Fruit fly (Drosophila melanogaster) whole organism: ENCODE results near the gene Dtwd2.

Source experiments
- CG8478 ChIP-seq: fragments of >200 bp; optimal IDR thresholded peaks from 2 replicates; lab custom pipeline; 2018; ENCODE audit warnings: inconsistent platforms
- Dll ChIP-seq: fragments of >200 bp; optimal IDR thresholded peaks from 2 replicates; lab custom pipeline; 2017
- EcR ChIP-seq, 2 experiments: fragments of >200 bp; optimal IDR thresholded peaks; 2 replicates each; lab custom pipeline; 2017; ENCODE audit warnings: missing biosample characterization in 2 of 2, missing genetic modification characterization in 2 of 2, missing genetic modification reagents in 2 of 2
- pan ChIP-seq: fragments of >200 bp; optimal IDR thresholded peaks from 2 replicates; lab custom pipeline; 2017
- psq ChIP-seq: fragments of >200 bp; optimal IDR thresholded peaks from 2 replicates; lab custom pipeline; 2017
- usp ChIP-seq: fragments of >200 bp; optimal IDR thresholded peaks from 2 replicates; lab custom pipeline; 2017; ENCODE audit warnings: missing biosample characterization, missing genetic modification characterization, mixed read lengths

Gene Dtwd2

DNA sequence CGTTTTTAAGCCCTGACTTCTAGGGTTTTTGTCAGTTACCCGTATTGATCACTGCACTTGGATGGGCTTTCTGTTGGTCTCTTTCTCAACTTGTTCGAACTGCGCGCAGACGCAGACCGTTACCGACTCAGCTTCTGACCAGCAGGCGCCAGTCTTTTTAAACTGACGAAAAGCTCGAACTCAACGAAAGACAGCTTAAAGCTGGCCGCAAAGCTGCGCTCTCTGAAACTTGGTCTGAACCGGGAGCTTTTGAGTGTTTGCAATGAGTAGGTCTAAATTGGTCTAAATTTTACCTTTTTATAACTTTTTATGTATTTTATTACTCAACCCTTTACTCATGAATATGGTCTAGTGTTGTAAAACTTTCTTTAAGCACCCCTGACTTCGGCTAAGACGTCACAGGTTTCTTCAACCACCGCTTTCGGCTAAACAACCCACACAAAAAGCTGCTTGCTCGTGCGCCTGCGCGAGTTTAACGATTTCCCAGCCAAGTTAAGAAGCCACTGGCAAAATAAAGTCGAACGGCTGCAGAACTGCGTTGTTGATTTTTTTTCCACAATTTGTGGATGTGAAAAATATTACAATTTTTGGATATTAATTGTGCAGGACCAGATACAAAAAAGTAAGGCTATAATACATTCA is 16.1 kb downstream of the Dtwd2 start, which contains the start of the genes Gld and Syt4:
TSS of gene Gld (minus strand) at position 137 of the 642 bp plus-strand sequence.
TSS of gene Syt4 (plus strand) at position 499 of the 642 bp plus-strand sequence.
- TF ChIP-seq pan (lab: Kevin White, UChicago): no peak
- no peak for TF ChIP-seq CG8478 (lab: Kevin White, UChicago)
- TF ChIP-seq usp: no peak
- no peak for TF ChIP-seq Dll (lab: Kevin White, UChicago)

dm6 chr3R:7274973-7275525 is 25.5 kb downstream of the Dtwd2 start:
- TF ChIP-seq CG8478 (lab: Kevin White, UChicago) (no peak), EcR (GFP tag; optimal IDR thresholded peaks at IDR 0.05; lab: Kevin White, UChicago) (no peak), psq (lab: Kevin White, UChicago) (no peak), pan (lab: Kevin White, UChicago) (no peak), Dll (lab: Kevin White, UChicago) (no peak), usp (no peak)

DNA sequence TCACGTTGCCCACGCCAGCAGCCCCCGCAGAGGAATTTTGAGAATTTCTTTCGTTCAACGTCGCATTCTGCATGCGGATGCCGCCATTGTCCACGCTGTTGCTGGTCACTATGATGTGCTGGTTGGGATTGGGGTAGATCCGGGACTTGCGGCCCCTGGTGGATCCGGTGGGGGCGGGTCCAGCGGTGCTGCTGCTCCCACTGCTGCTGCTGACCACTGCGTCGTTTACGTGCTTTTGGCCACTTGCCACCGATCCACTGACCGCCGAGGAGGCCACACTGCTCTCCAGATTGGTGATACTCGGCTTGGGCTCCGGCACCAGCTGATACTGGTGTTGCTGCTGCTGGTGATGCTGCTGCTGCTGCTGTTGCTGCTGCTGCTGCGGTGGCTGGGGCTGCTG is 27.2 kb downstream of the Dtwd2 start:
- no peak for TF ChIP-seq EcR (GFP tag; optimal IDR thresholded peaks at IDR 0.05; lab: Kevin White, UChicago)
- no peak for TF ChIP-seq psq (lab: Kevin White, UChicago)
- TF ChIP-seq CG8478 (lab: Kevin White, UChicago): no peak
- TF ChIP-seq usp: no peak
- no peak for TF ChIP-seq Dll (lab: Kevin White, UChicago)
- TF ChIP-seq pan (lab: Kevin White, UChicago): no peak

- TF ChIP-seq usp (no peak), Dll (lab: Kevin White, UChicago) (no peak), psq (lab: Kevin White, UChicago) (no peak), pan (lab: Kevin White, UChicago) (no peak), CG8478 (lab: Kevin White, UChicago) (no peak), EcR (GFP tag; optimal IDR thresholded peaks at IDR 0.05; lab: Kevin White, UChicago) (no peak)
Measured at dm6 chr3R:7282244-7282890, 32.8 kb downstream of the Dtwd2 start.

- no peak for TF ChIP-seq pan (lab: Kevin White, UChicago)
- no peak for TF ChIP-seq usp
- no peak for TF ChIP-seq Dll (lab: Kevin White, UChicago)
- no peak for TF ChIP-seq psq (lab: Kevin White, UChicago)
- TF ChIP-seq EcR (GFP tag; optimal IDR thresholded peaks at IDR 0.05; lab: Kevin White, UChicago): no peak
- no peak for TF ChIP-seq CG8478 (lab: Kevin White, UChicago)
Measured at dm6 chr3R:7285662-7286061, 36.1 kb downstream of the Dtwd2 start, which contains the start of gene RacGAP84C. RacGAP84C (plus strand) TSS chr3R:7285962.
